Fruit fly (Drosophila melanogaster) whole organism, embryonic: ENCODE results near the gene CG5390.

Experiments
- Bgb ChIP-seq: fragments of 200-800 bp; sonication (Bioruptor generic); IDR thresholded peaks from 2 replicates; pipeline ENCODE4 v1.3.6; 2022; ENCODE audit warnings: missing biosample characterization, missing genetic modification characterization; ENCODE audit not compliant: partially characterized antibody
- CG10267 ChIP-seq: fragments of 200-800 bp; sonication (Bioruptor generic); optimal IDR thresholded peaks from 2 replicates; lab custom pipeline; 2018; ENCODE audit warnings: missing biosample characterization, mild to moderate bottlenecking, missing genetic modification characterization, moderate library complexity
- CG11695 ChIP-seq: fragments of 200-800 bp; sonication (Bioruptor generic); IDR thresholded peaks from 3 replicates; pipeline ENCODE4 v1.3.6; 2022; ENCODE audit warnings: missing biosample characterization, missing genetic modification characterization
- CG12391 ChIP-seq: fragments of 200-800 bp; sonication (Bioruptor generic); optimal IDR thresholded peaks from 3 replicates; lab custom pipeline; 2018; ENCODE audit warnings: missing biosample characterization, mild to moderate bottlenecking, missing genetic modification characterization, moderate library complexity
- CG12659 ChIP-seq: fragments of 200-800 bp; sonication (Bioruptor generic); optimal IDR thresholded peaks from 3 replicates; lab custom pipeline; 2017; ENCODE audit warnings: mild to moderate bottlenecking, missing biosample characterization, missing genetic modification reagents, missing genetic modification characterization
- CG13287 ChIP-seq: fragments of 200-800 bp; sonication (Bioruptor generic); IDR thresholded peaks from 2 replicates; pipeline ENCODE4 v1.3.6; 2022; ENCODE audit warnings: missing biosample characterization, missing genetic modification characterization; ENCODE audit not compliant: partially characterized antibody
- CG15269 ChIP-seq: fragments of 200-800 bp; sonication (Bioruptor generic); optimal IDR thresholded peaks from 2 replicates; lab custom pipeline; 2018; ENCODE audit warnings: missing biosample characterization, mild to moderate bottlenecking, missing genetic modification characterization, moderate library complexity
- CG15479 ChIP-seq: fragments of 200-800 bp; sonication (Bioruptor generic); optimal IDR thresholded peaks from 3 replicates; lab custom pipeline; 2019; ENCODE audit warnings: missing biosample characterization, mild to moderate bottlenecking, missing genetic modification characterization, moderate library complexity
- CG1603 ChIP-seq: fragments of 200-800 bp; sonication (Bioruptor generic); optimal IDR thresholded peaks from 2 replicates; lab custom pipeline; 2019; ENCODE audit warnings: missing biosample characterization, mild to moderate bottlenecking, missing genetic modification characterization, moderate library complexity
- CG2678 ChIP-seq: fragments of 200-800 bp; sonication (Bioruptor generic); optimal IDR thresholded peaks from 3 replicates; lab custom pipeline; 2019; ENCODE audit warnings: missing biosample characterization, mild to moderate bottlenecking, missing genetic modification characterization, moderate library complexity
- CG2712 ChIP-seq: fragments of 200-800 bp; optimal IDR thresholded peaks from 3 replicates; lab custom pipeline; 2019; ENCODE audit warnings: missing biosample characterization, mild to moderate bottlenecking, missing genetic modification characterization, moderate library complexity
- CG30403 ChIP-seq: fragments of 200-800 bp; sonication (Bioruptor generic); optimal IDR thresholded peaks from 3 replicates; lab custom pipeline; 2016; ENCODE audit warnings: missing biosample characterization, missing genetic modification characterization
- CG34224 ChIP-seq: fragments of 200-800 bp; sonication (Bioruptor generic); IDR thresholded peaks from 3 replicates; pipeline ENCODE4 v1.3.6; 2022; ENCODE audit warnings: missing biosample characterization, missing genetic modification characterization; ENCODE audit not compliant: partially characterized antibody
- CG3847 ChIP-seq: fragments of 200-800 bp; sonication (Bioruptor generic); IDR thresholded peaks from 2 replicates; pipeline ENCODE4 v1.3.6; 2022; ENCODE audit warnings: missing biosample characterization, missing genetic modification characterization
- CG6791 ChIP-seq: fragments of 200-800 bp; sonication (Bioruptor generic); IDR thresholded peaks from 3 replicates; pipeline ENCODE4 v1.3.6; 2022; ENCODE audit warnings: missing biosample characterization, missing genetic modification characterization; ENCODE audit not compliant: partially characterized antibody
- CG7745 ChIP-seq: fragments of 200-800 bp; sonication (Bioruptor generic); optimal IDR thresholded peaks from 2 replicates; lab custom pipeline; 2018; ENCODE audit warnings: missing biosample characterization, mild to moderate bottlenecking, missing genetic modification characterization, moderate library complexity
- CG7839 ChIP-seq: fragments of 200-800 bp; sonication (Bioruptor generic); optimal IDR thresholded peaks from 3 replicates; lab custom pipeline; 2018; ENCODE audit warnings: missing biosample characterization, mild to moderate bottlenecking, missing genetic modification characterization, moderate library complexity
- CG9797 ChIP-seq: fragments of 200-800 bp; sonication (Bioruptor generic); optimal IDR thresholded peaks from 3 replicates; lab custom pipeline; 2018; ENCODE audit warnings: missing biosample characterization, mild to moderate bottlenecking, missing genetic modification characterization
- Fer1 ChIP-seq: fragments of 200-800 bp; sonication (Bioruptor generic); optimal IDR thresholded peaks from 2 replicates; lab custom pipeline; 2017; ENCODE audit warnings: missing biosample characterization, mild to moderate bottlenecking, missing genetic modification characterization
- GATAe ChIP-seq: fragments of 200-800 bp; sonication (Bioruptor generic); conservative IDR thresholded peaks from 2 replicates; pipeline ENCODE4 v1.3.6; 2022; ENCODE audit warnings: missing biosample characterization, missing genetic modification characterization
- Lhr ChIP-seq: fragments of 200-800 bp; sonication (Bioruptor generic); optimal IDR thresholded peaks from 3 replicates; lab custom pipeline; 2017; ENCODE audit warnings: mild to moderate bottlenecking, missing biosample characterization, missing genetic modification reagents, missing genetic modification characterization
- Myb ChIP-seq: fragments of 200-800 bp; sonication (Bioruptor generic); optimal IDR thresholded peaks from 2 replicates; lab custom pipeline; 2016; ENCODE audit warnings: missing biosample characterization, missing genetic modification characterization
- NC2β ChIP-seq: fragments of 200-800 bp; sonication (Bioruptor generic); optimal IDR thresholded peaks from 2 replicates; lab custom pipeline; 2016; ENCODE audit warnings: missing biosample characterization, missing genetic modification characterization
- Nf-YC ChIP-seq: fragments of 200-800 bp; optimal IDR thresholded peaks from 3 replicates; lab custom pipeline; 2019; ENCODE audit warnings: missing biosample characterization, mild to moderate bottlenecking, missing genetic modification characterization, moderate library complexity
- NfI ChIP-seq: fragments of 200-800 bp; sonication (Bioruptor generic); optimal IDR thresholded peaks from 3 replicates; lab custom pipeline; 2018; ENCODE audit warnings: missing biosample characterization, mild to moderate bottlenecking, missing genetic modification characterization, moderate library complexity
- Opbp ChIP-seq: fragments of 200-800 bp; sonication (Bioruptor generic); IDR thresholded peaks from 3 replicates; pipeline ENCODE4 v1.3.6; 2022; ENCODE audit warnings: missing biosample characterization, missing genetic modification characterization; ENCODE audit not compliant: partially characterized antibody
- Ptx1 ChIP-seq: fragments of 200-800 bp; sonication (Bioruptor generic); IDR thresholded peaks from 2 replicates; pipeline ENCODE4 v1.3.6; 2022; ENCODE audit warnings: missing biosample characterization, missing genetic modification characterization
- al ChIP-seq: fragments of 200-800 bp; sonication (Bioruptor generic); IDR thresholded peaks from 2 replicates; pipeline ENCODE4 v1.3.6; 2022; ENCODE audit warnings: missing biosample characterization, missing genetic modification characterization
- ato ChIP-seq: fragments of 200-800 bp; sonication (Bioruptor generic); IDR thresholded peaks from 2 replicates; pipeline ENCODE4 v1.3.6; 2022; ENCODE audit warnings: missing biosample characterization, missing genetic modification characterization; ENCODE audit not compliant: partially characterized antibody
- btn ChIP-seq: fragments of 200-800 bp; sonication (Bioruptor generic); optimal IDR thresholded peaks from 2 replicates; lab custom pipeline; 2016; ENCODE audit warnings: missing biosample characterization, missing genetic modification characterization
- corto ChIP-seq: fragments of 200-800 bp; sonication (Bioruptor generic); optimal IDR thresholded peaks from 2 replicates; lab custom pipeline; 2016; ENCODE audit warnings: missing biosample characterization, mild to moderate bottlenecking, missing genetic modification characterization, moderate library complexity
- dpn ChIP-seq, 2 experiments: fragments of 200-800 bp; sonication (Bioruptor generic); optimal IDR thresholded peaks; 3 replicates each; lab custom pipeline; 2016; ENCODE audit warnings: missing biosample characterization in 2 of 2, missing genetic modification characterization in 2 of 2
- fd64A ChIP-seq: fragments of 200-800 bp; sonication (Bioruptor generic); optimal IDR thresholded peaks from 3 replicates; lab custom pipeline; 2018; ENCODE audit warnings: missing biosample characterization, mild to moderate bottlenecking, missing genetic modification characterization
- ftz-f1 ChIP-seq: fragments of 200-800 bp; sonication (Bioruptor generic); optimal IDR thresholded peaks from 2 replicates; lab custom pipeline; 2016; ENCODE audit warnings: missing biosample characterization, missing genetic modification characterization
- jing ChIP-seq: fragments of 200-800 bp; sonication (Bioruptor generic); optimal IDR thresholded peaks from 2 replicates; lab custom pipeline; 2018; ENCODE audit warnings: missing biosample characterization, mild to moderate bottlenecking, missing genetic modification characterization
- ken ChIP-seq: fragments of 200-800 bp; sonication (Bioruptor generic); IDR thresholded peaks from 3 replicates; pipeline ENCODE4 v1.3.6; 2022; ENCODE audit warnings: missing biosample characterization, missing genetic modification characterization
- lilli ChIP-seq: fragments of 200-800 bp; sonication (Bioruptor generic); optimal IDR thresholded peaks from 3 replicates; lab custom pipeline; 2016; ENCODE audit warnings: missing biosample characterization, missing genetic modification characterization
- maf-S ChIP-seq: fragments of 200-800 bp; sonication (Bioruptor generic); optimal IDR thresholded peaks from 2 replicates; lab custom pipeline; 2016; ENCODE audit warnings: missing biosample characterization, missing genetic modification characterization
- mld ChIP-seq: fragments of 200-800 bp; sonication (Bioruptor generic); IDR thresholded peaks from 3 replicates; pipeline ENCODE4 v1.3.6; 2022; ENCODE audit warnings: missing biosample characterization, missing genetic modification characterization; ENCODE audit not compliant: partially characterized antibody
- onecut ChIP-seq: fragments of 200-800 bp; sonication (Bioruptor generic); IDR thresholded peaks from 2 replicates; pipeline ENCODE4 v1.3.6; 2022; ENCODE audit warnings: missing biosample characterization, missing genetic modification characterization
- pfk ChIP-seq: fragments of 200-800 bp; sonication (Bioruptor generic); optimal IDR thresholded peaks from 2 replicates; lab custom pipeline; 2018; ENCODE audit warnings: missing biosample characterization, mild to moderate bottlenecking, missing genetic modification characterization, moderate library complexity
- so ChIP-seq: fragments of 200-800 bp; sonication (Bioruptor generic); IDR thresholded peaks from 3 replicates; pipeline ENCODE4 v1.3.6; 2022; ENCODE audit warnings: missing biosample characterization, missing genetic modification characterization
- tna ChIP-seq: fragments of 200-800 bp; sonication (Bioruptor generic); IDR thresholded peaks from 2 replicates; pipeline ENCODE4 v1.3.6; 2022; ENCODE audit warnings: missing biosample characterization, missing genetic modification characterization; ENCODE audit not compliant: partially characterized antibody
- trem ChIP-seq: fragments of 200-800 bp; optimal IDR thresholded peaks from 3 replicates; lab custom pipeline; 2019; ENCODE audit warnings: missing biosample characterization, mild to moderate bottlenecking, missing genetic modification characterization, moderate library complexity

Gene CG5390

DNA sequence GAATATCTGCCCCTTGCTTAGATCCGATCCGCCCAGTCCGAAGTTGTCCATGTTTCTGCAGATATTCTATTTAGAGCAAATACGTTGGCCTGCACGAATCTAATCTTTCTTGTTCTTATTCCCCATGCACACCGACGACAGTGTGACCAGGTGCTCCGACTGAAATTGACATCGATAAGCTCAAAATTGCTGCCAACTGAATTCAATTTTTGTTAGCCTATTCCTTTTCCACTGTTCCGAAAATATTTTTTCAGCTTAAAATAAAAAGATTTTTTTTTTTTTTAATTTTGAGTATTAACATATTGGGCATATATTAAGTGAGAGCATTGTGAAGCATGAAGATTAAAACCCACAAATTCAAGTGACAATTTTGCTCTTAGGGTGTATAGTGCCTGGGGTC lies 2.6 kb downstream of the CG5390 start, which contains the start of gene nmd (continued):
- TF ChIP-seq ato (GFP tag; lab: Robert Waterston, UW) (no peak), so (GFP tag; lab: Robert Waterston, UW) (no peak), CG7839 (tag; lab: Kevin White, UChicago) (peak; percentile 2), fd64A (GFP tag; lab: Kevin White, UChicago) (no peak), pfk (GFP tag; lab: Kevin White, UChicago) (peak; percentile 95), Myb (peak; percentile 20), CG30403 (GFP tag; lab: Kevin White, UChicago) (peak; percentile 21), al (GFP tag; lab: Robert Waterston, UW) (no peak), maf-S (GFP tag; lab: Kevin White, UChicago) (peak; percentile 9), CG11695 (GFP tag; lab: Robert Waterston, UW) (no peak), dpn (GFP tag; optimal IDR thresholded peaks at IDR 0.05; lab: Kevin White, UChicago) (peak in 1 of 2 experiments; percentile 12), CG34224 (GFP tag; lab: Robert Waterston, UW) (no peak), CG15479 (no peak), CG15269 (tag; lab: Kevin White, UChicago) (peak; percentile 6), mld (GFP tag; lab: Robert Waterston, UW) (no peak), CG13287 (GFP tag; lab: Robert Waterston, UW) (peak; percentile 53), Opbp (no peak), CG12391 (tag; lab: Kevin White, UChicago) (peak; percentile 46), CG2712 (peak; percentile 8), lilli (peak; percentile 28), onecut (GFP tag; lab: Robert Waterston, UW) (peak; percentile 32; the same call in 1 of the 2 replicates), Ptx1 (GFP tag; lab: Robert Waterston, UW) (0 out of 2 replicates have a peak, but pooled peaks have one; percentile 13), jing (GFP tag; lab: Kevin White, UChicago) (no peak), trem (tag; lab: Kevin White, UChicago) (peak; percentile 98), CG1603 (tag; lab: Kevin White, UChicago) (peak; percentile 63), Nf-YC (tag; lab: Kevin White, UChicago) (peak; percentile 31), ken (GFP tag; lab: Robert Waterston, UW) (0 out of 3 replicates have a peak, but pooled peaks have one; percentile 9), btn (GFP tag; lab: Kevin White, UChicago) (no peak), CG12659 (GFP tag; lab: Kevin White, UChicago) (peak; percentile 55), CG10267 (tag; lab: Kevin White, UChicago) (peak; percentile 14), GATAe (GFP tag; lab: Robert Waterston, UW) (no peak), CG9797 (GFP tag; lab: Kevin White, UChicago) (peak; percentile 71), tna (GFP tag; lab: Robert Waterston, UW) (peak; percentile 12; the same call in 1 of the 2 replicates), CG2678 (tag; lab: Kevin White, UChicago) (peak; percentile 6), NC2β (peak; percentile 16), Fer1 (GFP tag; lab: Kevin White, UChicago) (peak; percentile 50), NfI (GFP tag; lab: Kevin White, UChicago) (peak; percentile 20), ftz-f1 (GFP tag; lab: Kevin White, UChicago) (no peak), corto (GFP tag; lab: Kevin White, UChicago) (no peak), CG7745 (tag; lab: Kevin White, UChicago) (no peak), Lhr (GFP tag; lab: Kevin White, UChicago) (peak; percentile 62), CG3847 (peak; percentile 72), Bgb (GFP tag; lab: Robert Waterston, UW) (peak; percentile 53; the same call in 1 of the 2 replicates), CG6791 (GFP tag; lab: Robert Waterston, UW) (0 out of 3 replicates have a peak, but pooled peaks have one; percentile 22)
- TF ChIP-seq, all 482 proteins: peak for 96
